Fruit fly (Drosophila melanogaster) whole organism, embryonic: ENCODE results near the gene RluA-1.
A peak's percentile ranks its signal among the peaks of the same experiment; 100 is the strongest.

ENCODE experiments used
- Adf1 ChIP-seq: fragments of 200-800 bp; sonication (Bioruptor generic); IDR thresholded peaks from 2 replicates; pipeline ENCODE4 v1.3.6; 2022; ENCODE audit warnings: missing biosample characterization, missing genetic modification characterization
- BEAF-32 ChIP-seq: fragments of 200-800 bp; sonication (Bioruptor generic); optimal IDR thresholded peaks from 3 replicates; lab custom pipeline; 2017; ENCODE audit warnings: missing biosample characterization, missing genetic modification characterization, mild to moderate bottlenecking, moderate library complexity, missing genetic modification reagents
- CG13287 ChIP-seq: fragments of 200-800 bp; sonication (Bioruptor generic); IDR thresholded peaks from 2 replicates; pipeline ENCODE4 v1.3.6; 2022; ENCODE audit warnings: missing biosample characterization, missing genetic modification characterization; ENCODE audit not compliant: partially characterized antibody
- CG15073 ChIP-seq: fragments of 200-800 bp; sonication (Bioruptor generic); optimal IDR thresholded peaks from 2 replicates; lab custom pipeline; 2016; ENCODE audit warnings: missing biosample characterization, missing genetic modification characterization
- CG16815 ChIP-seq: fragments of 200-800 bp; sonication (Bioruptor generic); optimal IDR thresholded peaks from 3 replicates; lab custom pipeline; 2017; ENCODE audit warnings: missing biosample characterization, mild to moderate bottlenecking, missing genetic modification characterization
- CG17385 ChIP-seq: fragments of 200-800 bp; sonication (Bioruptor generic); optimal IDR thresholded peaks from 3 replicates; lab custom pipeline; 2018; ENCODE audit warnings: missing biosample characterization, mild to moderate bottlenecking, missing genetic modification characterization
- CG18262 ChIP-seq: fragments of 200-800 bp; optimal IDR thresholded peaks from 3 replicates; lab custom pipeline; 2019; ENCODE audit warnings: missing biosample characterization, mild to moderate bottlenecking, missing genetic modification characterization, moderate library complexity
- CG2199 ChIP-seq: fragments of 200-800 bp; sonication (Bioruptor generic); IDR thresholded peaks from 3 replicates; pipeline ENCODE4 v1.3.6; 2022; ENCODE audit warnings: missing biosample characterization, missing genetic modification characterization
- CG2202 ChIP-seq: fragments of 200-800 bp; sonication (Bioruptor generic); optimal IDR thresholded peaks from 2 replicates; lab custom pipeline; 2018; ENCODE audit warnings: missing biosample characterization, mild to moderate bottlenecking, missing genetic modification characterization
- CG3281 ChIP-seq: fragments of 200-800 bp; sonication (Bioruptor generic); optimal IDR thresholded peaks from 3 replicates; lab custom pipeline; 2017; ENCODE audit warnings: missing biosample characterization, mild to moderate bottlenecking, missing genetic modification characterization
- CG3407 ChIP-seq: fragments of 200-800 bp; sonication (Bioruptor generic); optimal IDR thresholded peaks from 2 replicates; lab custom pipeline; 2018; ENCODE audit warnings: missing biosample characterization, mild to moderate bottlenecking, missing genetic modification characterization
- CG3838 ChIP-seq: fragments of 200-800 bp; sonication (Bioruptor generic); optimal IDR thresholded peaks from 3 replicates; lab custom pipeline; 2016; ENCODE audit warnings: missing biosample characterization, missing genetic modification characterization
- CG3995 ChIP-seq: fragments of 200-800 bp; sonication (Bioruptor generic); optimal IDR thresholded peaks from 3 replicates; lab custom pipeline; 2016; ENCODE audit warnings: missing biosample characterization, missing genetic modification characterization
- CG4282 ChIP-seq: fragments of 200-800 bp; sonication (Bioruptor generic); optimal IDR thresholded peaks from 2 replicates; lab custom pipeline; 2016; ENCODE audit warnings: missing biosample characterization, missing genetic modification characterization
- CG6654 ChIP-seq: fragments of 200-800 bp; sonication (Bioruptor generic); optimal IDR thresholded peaks from 2 replicates; lab custom pipeline; 2017; ENCODE audit warnings: missing biosample characterization, mild to moderate bottlenecking, missing genetic modification characterization
- CG6689 ChIP-seq: fragments of 200-800 bp; sonication (Bioruptor generic); IDR thresholded peaks from 2 replicates; pipeline ENCODE4 v1.3.6; 2022; ENCODE audit warnings: missing biosample characterization, missing genetic modification characterization
- CG8281 ChIP-seq: fragments of 200-800 bp; sonication (Bioruptor generic); optimal IDR thresholded peaks from 2 replicates; lab custom pipeline; 2018; ENCODE audit warnings: missing biosample characterization, mild to moderate bottlenecking, missing genetic modification characterization, moderate library complexity
- CG8478 ChIP-seq: fragments of >200 bp; optimal IDR thresholded peaks from 2 replicates; lab custom pipeline; 2018
- CG9215 ChIP-seq: fragments of 200-800 bp; sonication (Bioruptor generic); IDR thresholded peaks from 2 replicates; pipeline ENCODE4 v1.3.6; 2022; ENCODE audit warnings: missing biosample characterization, missing genetic modification characterization
- CG9727 ChIP-seq: fragments of 200-800 bp; sonication (Bioruptor generic); optimal IDR thresholded peaks from 3 replicates; lab custom pipeline; 2017; ENCODE audit warnings: missing biosample characterization, mild to moderate bottlenecking, missing genetic modification characterization
- CTCF ChIP-seq: fragments of 200-800 bp; sonication (Bioruptor generic); optimal IDR thresholded peaks from 2 replicates; lab custom pipeline; 2017; ENCODE audit warnings: missing biosample characterization, mild to moderate bottlenecking, missing genetic modification characterization, moderate library complexity
- CoRest ChIP-seq: fragments of 200-800 bp; sonication (Bioruptor generic); optimal IDR thresholded peaks from 3 replicates; lab custom pipeline; 2018; ENCODE audit warnings: missing biosample characterization, mild to moderate bottlenecking, missing genetic modification characterization, moderate library complexity
- Dek ChIP-seq: fragments of 200-800 bp; sonication (Bioruptor generic); optimal IDR thresholded peaks from 3 replicates; lab custom pipeline; 2019; ENCODE audit warnings: missing biosample characterization, mild to moderate bottlenecking, missing genetic modification characterization, moderate library complexity
- Eip74EF ChIP-seq, 2 experiments: fragments of 200-800 bp in 1 of 2; fragments of >200 bp in 1 of 2; sonication (Bioruptor generic) in 1 of 2; optimal IDR thresholded peaks; 2 replicates each; lab custom pipeline; 2017 to 2019; ENCODE audit warnings: missing biosample characterization in 2 of 2, missing genetic modification characterization in 2 of 2, mild to moderate bottlenecking in 1 of 2, moderate library complexity in 1 of 2
- Ets97D ChIP-seq: fragments of 200-800 bp; sonication (Bioruptor generic); optimal IDR thresholded peaks from 3 replicates; lab custom pipeline; 2016; ENCODE audit warnings: missing biosample characterization, missing genetic modification characterization
- Fer1 ChIP-seq: fragments of 200-800 bp; sonication (Bioruptor generic); optimal IDR thresholded peaks from 2 replicates; lab custom pipeline; 2017; ENCODE audit warnings: missing biosample characterization, mild to moderate bottlenecking, missing genetic modification characterization
- Fer2 ChIP-seq: fragments of 200-800 bp; sonication (Bioruptor generic); optimal IDR thresholded peaks from 2 replicates; lab custom pipeline; 2018; ENCODE audit warnings: missing biosample characterization, mild to moderate bottlenecking, missing genetic modification characterization, moderate library complexity
- GATAe ChIP-seq: fragments of 200-800 bp; sonication (Bioruptor generic); conservative IDR thresholded peaks from 2 replicates; pipeline ENCODE4 v1.3.6; 2022; ENCODE audit warnings: missing biosample characterization, missing genetic modification characterization
- Hmr ChIP-seq: fragments of 200-800 bp; sonication (Bioruptor generic); optimal IDR thresholded peaks from 3 replicates; lab custom pipeline; 2017; ENCODE audit warnings: mild to moderate bottlenecking, missing biosample characterization, missing genetic modification reagents, missing genetic modification characterization
- Hr39 ChIP-seq: fragments of >200 bp; optimal IDR thresholded peaks from 2 replicates; lab custom pipeline; 2017
- Lhr ChIP-seq: fragments of 200-800 bp; sonication (Bioruptor generic); optimal IDR thresholded peaks from 3 replicates; lab custom pipeline; 2017; ENCODE audit warnings: mild to moderate bottlenecking, missing biosample characterization, missing genetic modification reagents, missing genetic modification characterization
- MESR4 ChIP-seq: fragments of 200-800 bp; sonication (Bioruptor generic); optimal IDR thresholded peaks from 2 replicates; lab custom pipeline; 2018; ENCODE audit warnings: missing biosample characterization, mild to moderate bottlenecking, missing genetic modification characterization, moderate library complexity
- Opbp ChIP-seq: fragments of 200-800 bp; sonication (Bioruptor generic); IDR thresholded peaks from 3 replicates; pipeline ENCODE4 v1.3.6; 2022; ENCODE audit warnings: missing biosample characterization, missing genetic modification characterization; ENCODE audit not compliant: partially characterized antibody
- Spps ChIP-seq: fragments of 200-800 bp; sonication (Bioruptor generic); optimal IDR thresholded peaks from 2 replicates; lab custom pipeline; 2018; ENCODE audit warnings: missing biosample characterization, mild to moderate bottlenecking, missing genetic modification characterization
- Xbp1 ChIP-seq: fragments of 200-800 bp; sonication (Bioruptor generic); optimal IDR thresholded peaks from 3 replicates; lab custom pipeline; 2016; ENCODE audit warnings: missing biosample characterization, mild to moderate bottlenecking, missing genetic modification characterization
- Xrp1 ChIP-seq: fragments of 200-800 bp; sonication (Bioruptor generic); IDR thresholded peaks from 2 replicates; pipeline ENCODE4 v1.3.6; 2022; ENCODE audit warnings: missing biosample characterization, missing genetic modification characterization
- ash1 ChIP-seq: fragments of 200-800 bp; sonication (Bioruptor generic); optimal IDR thresholded peaks from 2 replicates; lab custom pipeline; 2018; ENCODE audit warnings: missing biosample characterization, mild to moderate bottlenecking, missing genetic modification characterization
- cato ChIP-seq: fragments of 200-800 bp; sonication (Bioruptor generic); optimal IDR thresholded peaks from 2 replicates; lab custom pipeline; 2016; ENCODE audit warnings: missing biosample characterization, missing genetic modification characterization, borderline replicate concordance
- corto ChIP-seq: fragments of 200-800 bp; sonication (Bioruptor generic); optimal IDR thresholded peaks from 2 replicates; lab custom pipeline; 2016; ENCODE audit warnings: missing biosample characterization, mild to moderate bottlenecking, missing genetic modification characterization, moderate library complexity
- esg ChIP-seq: fragments of 200-800 bp; sonication (Bioruptor generic); conservative IDR thresholded peaks from 2 replicates; pipeline ENCODE4 v1.3.6; 2022; ENCODE audit warnings: missing biosample characterization, missing genetic modification characterization
- fd102C ChIP-seq: fragments of 200-800 bp; sonication (Bioruptor generic); optimal IDR thresholded peaks from 2 replicates; lab custom pipeline; 2018; ENCODE audit warnings: missing biosample characterization, mild to moderate bottlenecking, missing genetic modification characterization, moderate library complexity
- gsb-n ChIP-seq: fragments of 200-800 bp; sonication (Bioruptor generic); optimal IDR thresholded peaks from 3 replicates; lab custom pipeline; 2018; ENCODE audit warnings: missing biosample characterization, mild to moderate bottlenecking, missing genetic modification characterization
- gt ChIP-seq: fragments of 200-800 bp; sonication (Bioruptor generic); IDR thresholded peaks from 2 replicates; pipeline ENCODE4 v1.3.6; 2022; ENCODE audit warnings: missing biosample characterization, missing genetic modification characterization
- maf-S ChIP-seq: fragments of 200-800 bp; sonication (Bioruptor generic); optimal IDR thresholded peaks from 2 replicates; lab custom pipeline; 2016; ENCODE audit warnings: missing biosample characterization, missing genetic modification characterization
- odd ChIP-seq: fragments of 200-800 bp; sonication (Bioruptor generic); optimal IDR thresholded peaks from 2 replicates; lab custom pipeline; 2017; ENCODE audit warnings: missing biosample characterization, mild to moderate bottlenecking, missing genetic modification characterization
- org-1 ChIP-seq: fragments of 200-800 bp; sonication (Bioruptor generic); optimal IDR thresholded peaks from 2 replicates; lab custom pipeline; 2017; ENCODE audit warnings: missing biosample characterization, missing genetic modification characterization
- run ChIP-seq: fragments of 200-800 bp; sonication (Bioruptor generic); optimal IDR thresholded peaks from 3 replicates; lab custom pipeline; 2018; ENCODE audit warnings: missing biosample characterization, mild to moderate bottlenecking, missing genetic modification characterization
- sisA ChIP-seq: fragments of 200-800 bp; sonication (Bioruptor generic); IDR thresholded peaks from 2 replicates; pipeline ENCODE4 v1.3.6; 2022; ENCODE audit warnings: missing biosample characterization, missing genetic modification characterization
- sob ChIP-seq: fragments of 200-800 bp; sonication (Bioruptor generic); IDR thresholded peaks from 2 replicates; pipeline ENCODE4 v1.3.6; 2022; ENCODE audit warnings: missing biosample characterization, missing genetic modification characterization
- usp ChIP-seq: fragments of >200 bp; optimal IDR thresholded peaks from 2 replicates; lab custom pipeline; 2017; ENCODE audit warnings: missing biosample characterization, missing genetic modification characterization
- zen2 ChIP-seq: fragments of 200-800 bp; sonication (Bioruptor generic); IDR thresholded peaks from 3 replicates; pipeline ENCODE4 v1.3.6; 2022; ENCODE audit warnings: missing biosample characterization, missing genetic modification characterization; ENCODE audit not compliant: partially characterized antibody

Gene RluA-1

dm6 chr2L:10474268-10474678 lies at the start of gene RluA-1 (continued):
- TF ChIP-seq Eip74EF (GFP tag; optimal IDR thresholded peaks at IDR 0.05; lab: Kevin White, UChicago), result peak in 1 of 2 experiments; percentile 99
- peak; percentile 99 for TF ChIP-seq CG3407 (GFP tag; lab: Kevin White, UChicago)
- TF ChIP-seq Xbp1, result peak; percentile 99
- peak; percentile 100 for TF ChIP-seq Spps
- peak; percentile 99 for TF ChIP-seq CG2202 (tag; lab: Kevin White, UChicago)
- peak; percentile 99 for TF ChIP-seq Dek (tag; lab: Kevin White, UChicago)
- peak; percentile 98 for TF ChIP-seq esg (GFP tag; lab: Robert Waterston, UW)
- peak; percentile 99 for TF ChIP-seq CG3281 (GFP tag; lab: Kevin White, UChicago)
- peak; percentile 99 for TF ChIP-seq odd
- TF ChIP-seq Fer2, result peak; percentile 98
- peak; percentile 87 for TF ChIP-seq maf-S (GFP tag; lab: Kevin White, UChicago)
- TF ChIP-seq ash1 (GFP tag; lab: Kevin White, UChicago), result peak; percentile 87
- no peak for TF ChIP-seq zen2 (GFP tag; lab: Robert Waterston, UW)
- peak; percentile 88 for TF ChIP-seq MESR4 (GFP tag; lab: Kevin White, UChicago)
- peak; percentile 99 for TF ChIP-seq cato (GFP tag; lab: Kevin White, UChicago)
- TF ChIP-seq CTCF (GFP tag; lab: Kevin White, UChicago), result peak; percentile 79
- peak; percentile 91 for TF ChIP-seq CG15073 (GFP tag; lab: Kevin White, UChicago)
- TF ChIP-seq usp (GFP tag; lab: Kevin White, UChicago), result no peak
- no peak for TF ChIP-seq CG8478
- peak; percentile 97 for TF ChIP-seq CG8281
- peak; percentile 94 for TF ChIP-seq CG6654 (GFP tag; lab: Kevin White, UChicago)
- TF ChIP-seq CG18262 (tag; lab: Kevin White, UChicago), result peak; percentile 100
- peak; percentile 96 for TF ChIP-seq CG3838 (GFP tag; lab: Kevin White, UChicago)
- TF ChIP-seq CG13287 (GFP tag; lab: Robert Waterston, UW), result peak; percentile 80
- TF ChIP-seq CG4282 (GFP tag; lab: Kevin White, UChicago), result peak; percentile 93
- TF ChIP-seq CG6689 (GFP tag; lab: Robert Waterston, UW), result peak; percentile 99
- TF ChIP-seq Adf1 (GFP tag; lab: Robert Waterston, UW), result peak; percentile 90
- TF ChIP-seq Ets97D (GFP tag; lab: Kevin White, UChicago), result peak; percentile 92
- peak; percentile 100 for TF ChIP-seq CG2199 (GFP tag; lab: Robert Waterston, UW)
- peak; percentile 100 for TF ChIP-seq Xrp1 (GFP tag; lab: Robert Waterston, UW)
- no peak for TF ChIP-seq Hr39 (lab: Kevin White, UChicago)
- TF ChIP-seq fd102C (GFP tag; lab: Kevin White, UChicago), result peak; percentile 96
- peak; percentile 98 for TF ChIP-seq CG16815
- peak; percentile 100 for TF ChIP-seq gsb-n (tag; lab: Kevin White, UChicago)
- peak; percentile 29 for TF ChIP-seq BEAF-32
- TF ChIP-seq CG9215 (GFP tag; lab: Robert Waterston, UW), result peak; percentile 97
- TF ChIP-seq Fer1 (GFP tag; lab: Kevin White, UChicago), result peak; percentile 99
- TF ChIP-seq CG17385 (GFP tag; lab: Kevin White, UChicago), result peak; percentile 99
- TF ChIP-seq Lhr, result peak; percentile 98
- peak; percentile 66 for TF ChIP-seq CG3995 (GFP tag; lab: Kevin White, UChicago)
- peak; percentile 96 for TF ChIP-seq GATAe (GFP tag; lab: Robert Waterston, UW)
- peak; percentile 99 for TF ChIP-seq org-1
- peak; percentile 100 for TF ChIP-seq CoRest (tag; lab: Kevin White, UChicago)
- peak; percentile 70 for TF ChIP-seq Opbp (GFP tag; lab: Robert Waterston, UW)
- peak; percentile 99 for TF ChIP-seq run (tag; lab: Kevin White, UChicago)
- TF ChIP-seq sisA (GFP tag; lab: Robert Waterston, UW), result peak; percentile 90; the same call in 1 of the 2 replicates
- peak; percentile 99 for TF ChIP-seq gt (GFP tag; lab: Robert Waterston, UW)
- TF ChIP-seq corto (GFP tag; lab: Kevin White, UChicago), result peak; percentile 60
- peak; percentile 99 for TF ChIP-seq CG9727 (GFP tag; lab: Kevin White, UChicago)
- peak; percentile 100 for TF ChIP-seq sob (GFP tag; lab: Robert Waterston, UW)
- TF ChIP-seq Hmr (GFP tag; lab: Kevin White, UChicago), result peak; percentile 99
